Fruit fly (Drosophila melanogaster) whole organism, prepupa: Measurements from ENCODE around the gene CG15024.

Source experiments
- Blimp-1 ChIP-seq: fragments of 200-800 bp; sonication (Bioruptor generic); optimal IDR thresholded peaks from 3 replicates; lab custom pipeline; 2017; ENCODE audit warnings: missing biosample characterization, missing genetic modification characterization, mild to moderate bottlenecking, moderate library complexity, missing genetic modification reagents
- CG10631 ChIP-seq: fragments of 200-800 bp; sonication (Bioruptor generic); optimal IDR thresholded peaks from 2 replicates; lab custom pipeline; 2016; ENCODE audit warnings: missing biosample characterization, missing genetic modification characterization
- CG10669 ChIP-seq: fragments of 200-800 bp; sonication (Bioruptor generic); optimal IDR thresholded peaks from 3 replicates; lab custom pipeline; 2018; ENCODE audit warnings: missing biosample characterization, mild to moderate bottlenecking, missing genetic modification characterization, moderate library complexity
- CG11294 ChIP-seq: fragments of 200-800 bp; sonication (Bioruptor generic); IDR thresholded peaks from 2 replicates; pipeline ENCODE4 v1.3.6; 2022; ENCODE audit warnings: missing biosample characterization, missing genetic modification characterization
- CG11762 ChIP-seq: fragments of 200-800 bp; sonication (Bioruptor generic); optimal IDR thresholded peaks from 3 replicates; lab custom pipeline; 2016; ENCODE audit warnings: missing biosample characterization, missing genetic modification characterization; ENCODE audit not compliant: insufficient read depth
- CG15336 ChIP-seq: fragments of 200-800 bp; sonication (Bioruptor generic); IDR thresholded peaks from 2 replicates; pipeline ENCODE4 v1.3.6; 2022; ENCODE audit warnings: missing biosample characterization, missing genetic modification characterization
- CG16779 ChIP-seq: fragments of 200-800 bp; sonication (Bioruptor generic); optimal IDR thresholded peaks from 3 replicates; lab custom pipeline; 2017; ENCODE audit warnings: missing biosample characterization, mild to moderate bottlenecking, missing genetic modification characterization
- CG3032 ChIP-seq: fragments of 200-800 bp; optimal IDR thresholded peaks from 2 replicates; lab custom pipeline; 2019; ENCODE audit warnings: missing biosample characterization, mild to moderate bottlenecking, missing genetic modification characterization, moderate library complexity
- CG32006 ChIP-seq: fragments of 200-800 bp; sonication (Bioruptor generic); optimal IDR thresholded peaks from 3 replicates; lab custom pipeline; 2017; ENCODE audit warnings: missing biosample characterization, mild to moderate bottlenecking, missing genetic modification characterization
- CG34406 ChIP-seq: fragments of 200-800 bp; sonication (Bioruptor generic); optimal IDR thresholded peaks from 3 replicates; lab custom pipeline; 2016; ENCODE audit warnings: missing biosample characterization, missing genetic modification characterization
- CG4318 ChIP-seq: fragments of 200-800 bp; sonication (Bioruptor generic); optimal IDR thresholded peaks from 3 replicates; lab custom pipeline; 2017; ENCODE audit warnings: missing biosample characterization, mild to moderate bottlenecking, missing genetic modification characterization
- CG6792 ChIP-seq: fragments of 200-800 bp; sonication (Bioruptor generic); optimal IDR thresholded peaks from 3 replicates; lab custom pipeline; 2016; ENCODE audit warnings: missing biosample characterization, missing genetic modification characterization
- CG6808 ChIP-seq: fragments of 200-800 bp; sonication (Bioruptor generic); optimal IDR thresholded peaks from 3 replicates; lab custom pipeline; 2017; ENCODE audit warnings: missing biosample characterization, missing genetic modification characterization, mild to moderate bottlenecking, moderate library complexity, missing genetic modification reagents
- CG6854 ChIP-seq: fragments of 200-800 bp; sonication (Bioruptor generic); optimal IDR thresholded peaks from 2 replicates; lab custom pipeline; 2017; ENCODE audit warnings: missing biosample characterization, mild to moderate bottlenecking, missing genetic modification characterization
- CG8119 ChIP-seq: fragments of 200-800 bp; sonication (Bioruptor generic); IDR thresholded peaks from 3 replicates; pipeline ENCODE4 v1.3.6; 2022; ENCODE audit warnings: missing biosample characterization, missing genetic modification characterization
- CG9139 ChIP-seq: fragments of 200-800 bp; sonication (Bioruptor generic); optimal IDR thresholded peaks from 3 replicates; lab custom pipeline; 2017; ENCODE audit warnings: missing biosample characterization, mild to moderate bottlenecking, missing genetic modification characterization
- Eip78C ChIP-seq: fragments of 200-800 bp; sonication (Bioruptor generic); peaks from one replicate; lab custom pipeline; 2016; ENCODE audit warnings: missing biosample characterization, missing genetic modification characterization
- Eip93F ChIP-seq: fragments of 200-800 bp; sonication (Bioruptor generic); optimal IDR thresholded peaks from 2 replicates; lab custom pipeline; 2016; ENCODE audit warnings: missing biosample characterization, mild to moderate bottlenecking, missing genetic modification characterization
- Ets21C ChIP-seq: fragments of 200-800 bp; sonication (Bioruptor generic); optimal IDR thresholded peaks from 3 replicates; lab custom pipeline; 2016; ENCODE audit warnings: missing biosample characterization, missing genetic modification characterization
- Ets96B ChIP-seq: fragments of 200-800 bp; optimal IDR thresholded peaks from 2 replicates; lab custom pipeline; 2019; ENCODE audit warnings: missing biosample characterization, mild to moderate bottlenecking, missing genetic modification characterization, moderate library complexity
- Hr38 ChIP-seq: sonication (Bioruptor generic); optimal IDR thresholded peaks from 2 replicates; lab custom pipeline; 2016; ENCODE audit warnings: missing biosample characterization, missing genetic modification characterization
- Hr39 ChIP-seq: fragments of 200-800 bp; sonication (Bioruptor generic); optimal IDR thresholded peaks from 2 replicates; lab custom pipeline; 2016; ENCODE audit warnings: missing biosample characterization, missing genetic modification characterization
- Sox102F ChIP-seq: fragments of 200-800 bp; sonication (Bioruptor generic); optimal IDR thresholded peaks from 2 replicates; lab custom pipeline; 2016; ENCODE audit warnings: missing biosample characterization, mild to moderate bottlenecking, missing genetic modification characterization
- Sox15 ChIP-seq: fragments of 200-800 bp; sonication (Bioruptor generic); optimal IDR thresholded peaks from 3 replicates; lab custom pipeline; 2016; ENCODE audit warnings: missing biosample characterization, missing genetic modification characterization
- achi ChIP-seq: fragments of 200-800 bp; sonication (Bioruptor generic); optimal IDR thresholded peaks from 3 replicates; lab custom pipeline; 2016; ENCODE audit warnings: missing biosample characterization, missing genetic modification characterization
- acj6 ChIP-seq: fragments of 200-800 bp; sonication (Bioruptor generic); optimal IDR thresholded peaks from 3 replicates; lab custom pipeline; 2016; ENCODE audit warnings: missing biosample characterization, missing genetic modification characterization
- dac ChIP-seq: fragments of 200-800 bp; sonication (Bioruptor generic); optimal IDR thresholded peaks from 2 replicates; lab custom pipeline; 2017; ENCODE audit warnings: missing biosample characterization, mild to moderate bottlenecking, missing genetic modification characterization
- eg ChIP-seq: fragments of 200-800 bp; sonication (Bioruptor generic); IDR thresholded peaks from 3 replicates; pipeline ENCODE4 v1.3.6; 2022; ENCODE audit warnings: missing biosample characterization, missing genetic modification characterization
- esn ChIP-seq: fragments of 200-800 bp; sonication (Bioruptor generic); optimal IDR thresholded peaks from 2 replicates; lab custom pipeline; 2016; ENCODE audit warnings: missing biosample characterization, mild to moderate bottlenecking, missing genetic modification characterization, moderate library complexity
- fd59A ChIP-seq: fragments of 200-800 bp; sonication (Bioruptor generic); optimal IDR thresholded peaks from 2 replicates; lab custom pipeline; 2017; ENCODE audit warnings: missing biosample characterization, mild to moderate bottlenecking, missing genetic modification characterization, missing genetic modification reagents
- fkh ChIP-seq: fragments of 200-800 bp; sonication (Bioruptor generic); optimal IDR thresholded peaks from 3 replicates; lab custom pipeline; 2017; ENCODE audit warnings: missing biosample characterization, mild to moderate bottlenecking, missing genetic modification characterization, moderate library complexity
- lz ChIP-seq: fragments of 200-800 bp; sonication (Bioruptor generic); optimal IDR thresholded peaks from 3 replicates; lab custom pipeline; 2016; ENCODE audit warnings: missing biosample characterization, missing genetic modification characterization
- net ChIP-seq: fragments of 200-800 bp; sonication (Bioruptor generic); optimal IDR thresholded peaks from 3 replicates; lab custom pipeline; 2016; ENCODE audit warnings: missing biosample characterization, missing genetic modification characterization
- ss ChIP-seq, 2 experiments: fragments of 200-800 bp; sonication (Bioruptor generic); optimal IDR thresholded peaks; 2 replicates in 1 of 2; 3 replicates in 1 of 2; lab custom pipeline; 2017 to 2018; ENCODE audit warnings: mild to moderate bottlenecking in 2 of 2, missing biosample characterization in 2 of 2, missing genetic modification characterization in 2 of 2, moderate library complexity in 1 of 2
- svp ChIP-seq: fragments of 200-800 bp; sonication (Bioruptor generic); peaks from one replicate; lab custom pipeline; 2016; ENCODE audit warnings: missing biosample characterization, missing genetic modification characterization
- topi ChIP-seq: fragments of 200-800 bp; sonication (Bioruptor generic); optimal IDR thresholded peaks from 3 replicates; lab custom pipeline; 2016; ENCODE audit warnings: missing biosample characterization, missing genetic modification characterization
- vri ChIP-seq: fragments of 200-800 bp; sonication (Bioruptor generic); optimal IDR thresholded peaks from 3 replicates; lab custom pipeline; 2016; ENCODE audit warnings: missing biosample characterization, mild to moderate bottlenecking, missing genetic modification characterization

The CG15024 gene

dm6 chr3L:4447229-4447628, 16.4 kb downstream of the CG15024 start:
- TF ChIP-seq Hr38: no peak
- TF ChIP-seq CG9139: no peak
- no peak for TF ChIP-seq CG6792
- no peak for TF ChIP-seq CG6808 (GFP tag; lab: Kevin White, UChicago)
- TF ChIP-seq esn: no peak
- TF ChIP-seq lz (GFP tag; lab: Kevin White, UChicago): no peak
- no peak for TF ChIP-seq acj6
- TF ChIP-seq fd59A: no peak
- no peak for TF ChIP-seq CG3032 (tag; lab: Kevin White, UChicago)
- no peak for TF ChIP-seq CG6854 (GFP tag; lab: Kevin White, UChicago)
- no peak for TF ChIP-seq svp

DNA sequence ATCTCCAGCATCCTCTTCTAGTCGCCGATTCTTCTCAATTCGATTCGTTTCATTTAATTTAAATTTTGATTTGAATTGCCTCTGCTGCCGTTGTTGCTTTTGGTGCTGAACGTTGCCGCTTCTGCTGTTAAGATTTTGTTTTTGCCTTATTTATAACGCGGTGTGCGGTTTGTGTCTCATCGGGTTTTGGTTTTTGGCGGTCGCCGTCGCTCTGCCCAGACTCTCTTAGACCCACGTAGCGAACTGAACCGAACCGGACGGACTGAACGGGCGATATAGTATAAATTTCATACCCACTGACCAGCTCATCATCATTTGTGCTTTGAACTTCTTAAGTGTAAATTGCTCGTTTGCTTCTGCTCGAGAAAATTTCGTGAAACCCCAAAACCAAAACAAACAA, 17.4 kb downstream of the CG15024 start, which contains the start of gene CG12607:
Gene CG12607 (plus strand): TSS at position 301 of the 400 bp plus-strand sequence.
- TF ChIP-seq fkh (GFP tag; lab: Kevin White, UChicago) (no peak), CG6792 (no peak), eg (no peak), fd59A (no peak), CG9139 (no peak), CG8119 (no peak), lz (GFP tag; lab: Kevin White, UChicago) (no peak), CG11294 (GFP tag; lab: Robert Waterston, UW) (no peak), Eip93F (GFP tag; lab: Kevin White, UChicago) (no peak), CG4318 (GFP tag; lab: Kevin White, UChicago) (no peak), Sox102F (no peak), CG11762 (GFP tag; lab: Kevin White, UChicago) (no peak), topi (GFP tag; lab: Kevin White, UChicago) (no peak), Ets21C (no peak), ss (GFP tag; optimal IDR thresholded peaks at IDR 0.05; lab: Kevin White, UChicago) (no peak)

dm6 chr3L:4445824-4446223, 17.8 kb downstream of the CG15024 start:
- no peak for TF ChIP-seq CG34406 (GFP tag; lab: Kevin White, UChicago)
- TF ChIP-seq Eip78C (GFP tag; lab: Kevin White, UChicago): peak; percentile 6

DNA sequence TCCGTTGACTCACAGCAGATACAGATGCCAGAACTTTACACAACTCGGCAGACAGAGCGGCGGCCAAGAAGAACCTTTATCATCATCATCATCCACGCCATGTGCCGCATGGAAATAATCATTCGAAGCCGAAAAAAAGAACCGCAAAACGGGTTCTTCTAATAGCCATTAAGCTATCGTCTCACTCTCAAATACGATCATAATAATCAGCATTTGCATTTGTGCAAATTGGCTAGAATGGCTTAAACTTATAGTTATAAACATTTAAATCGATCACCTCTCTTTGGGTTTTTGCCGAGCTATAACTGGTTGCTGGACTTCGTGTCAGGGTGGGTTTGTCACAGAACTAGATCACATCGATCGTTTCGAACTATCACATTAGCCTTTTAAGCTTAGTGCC, 21.5 kb downstream of the CG15024 start:
- TF ChIP-seq achi (GFP tag; lab: Kevin White, UChicago): no peak
- TF ChIP-seq acj6: no peak
- TF ChIP-seq CG6808 (GFP tag; lab: Kevin White, UChicago): no peak
- no peak for TF ChIP-seq Blimp-1 (GFP tag; lab: Kevin White, UChicago)
- no peak for TF ChIP-seq CG16779
- TF ChIP-seq CG10669 (GFP tag; lab: Kevin White, UChicago): no peak
- no peak for TF ChIP-seq CG15336 (GFP tag; lab: Robert Waterston, UW)
- TF ChIP-seq esn: no peak
- TF ChIP-seq dac: no peak
- TF ChIP-seq Ets96B: no peak
- TF ChIP-seq vri (GFP tag; lab: Kevin White, UChicago): no peak
- no peak for TF ChIP-seq CG32006 (GFP tag; lab: Kevin White, UChicago)
- TF ChIP-seq CG10631 (GFP tag; lab: Kevin White, UChicago): no peak
- no peak for TF ChIP-seq Eip93F (GFP tag; lab: Kevin White, UChicago)
- TF ChIP-seq ss (GFP tag; optimal IDR thresholded peaks at IDR 0.05; lab: Kevin White, UChicago): no peak
- no peak for TF ChIP-seq Hr39 (GFP tag; lab: Kevin White, UChicago)

DNA sequence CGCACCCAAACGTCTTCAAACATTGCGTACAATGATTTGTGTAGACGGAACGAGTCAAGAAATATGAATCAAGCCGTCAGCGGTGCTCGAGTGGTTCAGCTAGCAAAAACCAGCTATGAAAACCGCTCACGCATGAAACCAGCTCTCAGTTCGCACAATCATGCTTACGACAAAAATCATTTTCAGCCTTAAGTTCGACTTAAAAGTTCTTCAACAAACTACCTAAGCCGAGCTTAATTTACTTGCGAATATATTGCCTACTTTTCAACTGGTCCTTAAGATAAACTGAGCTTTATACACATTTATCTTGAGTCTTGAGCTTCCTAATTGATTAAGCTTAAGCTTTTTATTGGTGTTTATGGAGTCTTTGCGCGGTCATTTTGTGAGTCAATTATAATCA, 23.5 kb downstream of the CG15024 start:
- TF ChIP-seq Sox15 (no peak), CG8119 (no peak), net (GFP tag; lab: Kevin White, UChicago) (no peak)
